Worm (Caenorhabditis elegans): ENCODE measurements around the gene nhr-80.

- TF ChIP-seq snpc-4 (tag; optimal IDR thresholded peaks at IDR 0.05) (no peak), unc-39 (tag; optimal IDR thresholded peaks at IDR 0.05) (no peak), ztf-11 (tag; optimal IDR thresholded peaks at IDR 0.05) (no peak), nhr-76 (tag; optimal IDR thresholded peaks at IDR 0.05) (no peak), ceh-83 (GFP tag; optimal IDR thresholded peaks at IDR 0.05) (no peak), unc-62 (GFP tag; optimal IDR thresholded peaks at IDR 0.05) (no peak), mep-1 (tag; optimal IDR thresholded peaks at IDR 0.05) (no peak), nhr-237 (tag; optimal IDR thresholded peaks at IDR 0.05) (no peak), nhr-12 (tag; optimal IDR thresholded peaks at IDR 0.05) (no peak), lin-32 (GFP tag; optimal IDR thresholded peaks at IDR 0.05) (no peak)
Observed at ce11 chrIII:19509-19908, 4.8 kb upstream of the nhr-80 start, which contains the start of gene H10E21.4.

Measured in whole organism, mixed stage, embryonic.